Fruit fly (Drosophila melanogaster): ENCODE data around the gene CG7275.

DNA sequence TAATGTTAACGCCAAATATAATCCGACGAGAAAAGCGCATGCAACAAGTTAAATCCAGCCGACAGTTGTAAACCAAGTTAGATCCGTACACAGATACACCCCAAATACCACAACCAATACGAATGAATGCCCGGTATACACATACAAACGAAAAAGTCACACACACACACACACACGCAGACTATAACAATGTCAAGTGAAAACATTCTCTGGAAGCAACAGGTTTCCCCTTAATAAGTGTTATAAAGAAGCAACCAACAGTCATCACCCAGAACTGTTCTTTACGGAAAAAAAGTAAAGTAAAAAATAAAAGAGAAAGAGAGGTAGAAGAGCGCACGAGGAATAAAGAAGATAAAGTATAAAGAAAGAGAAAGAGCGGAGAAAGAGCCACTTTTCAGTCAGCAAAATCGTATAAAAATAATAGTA lies 37.1 kb downstream of the CG7275 start:
- TF ChIP-seq CG8478 (optimal IDR thresholded peaks at IDR 0.05) (no peak), CTCF (optimal IDR thresholded peaks at IDR 0.05) (no peak)
